Fruit fly (Drosophila melanogaster): ENCODE results near the gene Pex5.

DNA sequence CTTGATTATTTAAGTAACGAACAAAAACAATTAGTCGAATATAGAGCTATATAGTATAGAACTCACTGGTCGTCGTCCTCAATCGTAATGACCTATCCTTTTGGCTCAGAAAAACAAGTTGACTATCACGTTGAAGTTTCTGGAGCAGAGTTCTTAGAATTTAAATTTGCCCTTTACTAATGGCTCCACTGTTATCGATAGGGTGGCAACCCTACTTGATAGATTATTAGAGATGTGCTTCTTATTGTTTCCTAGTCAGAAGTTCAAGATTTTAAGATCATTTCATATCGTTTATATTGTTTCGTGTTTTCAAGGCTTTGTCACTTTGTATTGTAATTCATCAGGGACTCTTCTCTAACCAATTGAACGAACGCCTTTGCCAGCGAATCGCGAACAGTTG, 48.6 kb downstream of the Pex5 start, which contains the start of gene CG14810:
- TF ChIP-seq h (GFP tag; optimal IDR thresholded peaks at IDR 0.05), result no peak
- no peak for TF ChIP-seq Vsx2 (GFP tag; optimal IDR thresholded peaks at IDR 0.05; ENCODE audit: partially characterized antibody)
